Worm (Caenorhabditis elegans) whole organism, L4 larva: ENCODE results near the gene K08F9.3.

Experiments
- F10B5.3 ChIP-seq: sonication (generic microtip); optimal IDR thresholded peaks from 2 replicates; lab custom pipeline; 2016; ENCODE audit warnings: mild to moderate bottlenecking, missing genetic modification characterization, missing compliant biosample characterization
- F49E8.2 ChIP-seq: sonication (generic microtip); optimal IDR thresholded peaks from 2 replicates; lab custom pipeline; 2016; ENCODE audit warnings: missing compliant biosample characterization, mild to moderate bottlenecking, missing genetic modification characterization, borderline replicate concordance
- T26A8.4 ChIP-seq: fragments of 200-800 bp; sonication (Bioruptor generic); IDR thresholded peaks from 2 replicates; pipeline ENCODE4 v1.3.6; 2022; ENCODE audit warnings: missing genetic modification characterization, missing compliant biosample characterization
- Y105C5A.15 ChIP-seq: fragments of 200-800 bp; sonication (Bioruptor generic); IDR thresholded peaks from 2 replicates; pipeline ENCODE4 v1.3.6; 2022; ENCODE audit warnings: missing genetic modification characterization, missing compliant biosample characterization
- ama-1 ChIP-seq: fragments of 150-350 bp; optimal IDR thresholded peaks from 2 replicates; lab custom pipeline; 2014; ENCODE audit warnings: inconsistent platforms, mixed read lengths
- attf-4 ChIP-seq: sonication (generic microtip); optimal IDR thresholded peaks from 3 replicates; lab custom pipeline; 2017; ENCODE audit warnings: missing biosample characterization, missing genetic modification characterization
- ceh-32 ChIP-seq: sonication (generic microtip); optimal IDR thresholded peaks from 2 replicates; lab custom pipeline; 2016; ENCODE audit warnings: mild to moderate bottlenecking, missing genetic modification characterization, missing compliant biosample characterization; ENCODE audit not compliant: poor library complexity
- ceh-44 ChIP-seq: fragments of 200-800 bp; sonication (Bioruptor generic); IDR thresholded peaks from 2 replicates; pipeline ENCODE4 v1.3.6; 2022; ENCODE audit warnings: missing genetic modification reagents, missing genetic modification characterization, missing compliant biosample characterization
- ceh-62 ChIP-seq: sonication (generic microtip); optimal IDR thresholded peaks from 2 replicates; lab custom pipeline; 2017; ENCODE audit warnings: missing biosample characterization, missing genetic modification characterization
- cey-2 ChIP-seq: sonication (generic microtip); optimal IDR thresholded peaks from 3 replicates; lab custom pipeline; 2017; ENCODE audit warnings: missing genetic modification characterization, mild to moderate bottlenecking, missing compliant biosample characterization, antibody characterized with exemption, borderline replicate concordance; ENCODE audit not compliant: insufficient read depth
- daf-12 ChIP-seq: fragments of 150-350 bp; optimal IDR thresholded peaks from 2 replicates; lab custom pipeline; 2014; ENCODE audit warnings: missing biosample characterization, missing genetic modification reagents, missing genetic modification characterization
- daf-16 ChIP-seq, 3 experiments: sonication (generic microtip); optimal IDR thresholded peaks; 2 replicates each; lab custom pipeline; 2016 to 2017; ENCODE audit warnings: missing genetic modification characterization in 3 of 3, missing genetic modification reagents in 3 of 3, mild to moderate bottlenecking in 2 of 3, missing compliant biosample characterization in 2 of 3, missing biosample characterization in 1 of 3, moderate library complexity in 1 of 3
- dmd-6 ChIP-seq: fragments of 200-800 bp; sonication (Bioruptor generic); IDR thresholded peaks from 2 replicates; pipeline ENCODE4 v1.3.6; 2022; ENCODE audit warnings: missing genetic modification reagents, missing genetic modification characterization, missing compliant biosample characterization
- dmd-8 ChIP-seq: fragments of 200-800 bp; sonication (Bioruptor generic); IDR thresholded peaks from 2 replicates; pipeline ENCODE4 v1.3.6; 2022; ENCODE audit warnings: missing genetic modification characterization, missing compliant biosample characterization
- dmd-9 ChIP-seq: fragments of 200-800 bp; sonication (Bioruptor generic); IDR thresholded peaks from 2 replicates; pipeline ENCODE4 v1.3.6; 2022; ENCODE audit warnings: missing genetic modification reagents, missing genetic modification characterization, missing compliant biosample characterization
- fkh-10 ChIP-seq: fragments of 150-350 bp; optimal IDR thresholded peaks from 2 replicates; lab custom pipeline; 2014; ENCODE audit warnings: missing biosample characterization, missing genetic modification reagents, missing genetic modification characterization
- gei-8 ChIP-seq: fragments of 200-800 bp; sonication (Bioruptor generic); optimal IDR thresholded peaks from 2 replicates; lab custom pipeline; 2018; ENCODE audit warnings: mild to moderate bottlenecking, missing genetic modification characterization, missing compliant biosample characterization
- hif-1 ChIP-seq, 2 experiments: sonication (generic microtip); optimal IDR thresholded peaks; 2 replicates each; lab custom pipeline; 2016 to 2017; ENCODE audit warnings: missing compliant biosample characterization in 2 of 2, missing genetic modification characterization in 2 of 2, missing genetic modification reagents in 2 of 2, missing genotype in 2 of 2, mild to moderate bottlenecking in 1 of 2
- hlh-11 ChIP-seq: fragments of 200-800 bp; sonication (Bioruptor generic); optimal IDR thresholded peaks from 2 replicates; lab custom pipeline; 2018; ENCODE audit warnings: mild to moderate bottlenecking, missing genetic modification characterization, missing compliant biosample characterization
- hlh-30 ChIP-seq: sonication (generic microtip); optimal IDR thresholded peaks from 2 replicates; lab custom pipeline; 2017; ENCODE audit warnings: antibody characterized with exemption, mild to moderate bottlenecking, missing genetic modification characterization, missing compliant biosample characterization; ENCODE audit not compliant: insufficient read depth
- lim-7 ChIP-seq: fragments of 200-800 bp; sonication (Bioruptor generic); IDR thresholded peaks from 2 replicates; pipeline ENCODE4 v1.3.6; 2022; ENCODE audit warnings: missing genetic modification characterization, missing compliant biosample characterization
- lin-13 ChIP-seq: fragments of 150-350 bp; optimal IDR thresholded peaks from 2 replicates; lab custom pipeline; 2014; ENCODE audit warnings: missing biosample characterization, missing genetic modification reagents, missing genetic modification characterization
- mep-1 ChIP-seq: fragments of 150-350 bp; sonication (generic microtip); optimal IDR thresholded peaks from 3 replicates; lab custom pipeline; 2014; ENCODE audit warnings: missing biosample characterization, missing genetic modification characterization
- mes-2 ChIP-seq: sonication (generic microtip); optimal IDR thresholded peaks from 2 replicates; lab custom pipeline; 2016; ENCODE audit warnings: missing genotype, mild to moderate bottlenecking, missing genetic modification characterization, missing compliant biosample characterization; ENCODE audit not compliant: poor library complexity, severe bottlenecking
- mxl-3 ChIP-seq: fragments of 200-800 bp; sonication (Bioruptor generic); optimal IDR thresholded peaks from 2 replicates; lab custom pipeline; 2018; ENCODE audit warnings: mild to moderate bottlenecking, missing genetic modification characterization, missing compliant biosample characterization
- nhr-10 ChIP-seq: fragments of 150-350 bp; optimal IDR thresholded peaks from 2 replicates; lab custom pipeline; 2014; ENCODE audit warnings: missing biosample characterization, missing genetic modification characterization
- nhr-102 ChIP-seq: sonication (generic microtip); optimal IDR thresholded peaks from 2 replicates; lab custom pipeline; 2016; ENCODE audit warnings: mild to moderate bottlenecking, missing genetic modification characterization, moderate library complexity, missing compliant biosample characterization
- nhr-111 ChIP-seq: fragments of 200-800 bp; sonication (Bioruptor generic); optimal IDR thresholded peaks from 2 replicates; lab custom pipeline; 2018; ENCODE audit warnings: mild to moderate bottlenecking, missing genetic modification characterization, missing compliant biosample characterization
- nhr-25 ChIP-seq: sonication (generic microtip); optimal IDR thresholded peaks from 2 replicates; lab custom pipeline; 2017; ENCODE audit warnings: missing genetic modification characterization, mild to moderate bottlenecking, missing compliant biosample characterization, antibody characterized with exemption, moderate library complexity, borderline replicate concordance; ENCODE audit not compliant: insufficient read depth
- nhr-28 ChIP-seq: fragments of 150-350 bp; optimal IDR thresholded peaks from 2 replicates; lab custom pipeline; 2014; ENCODE audit warnings: missing biosample characterization, missing genetic modification characterization
- nhr-41 ChIP-seq: fragments of 200-800 bp; sonication (Bioruptor generic); IDR thresholded peaks from 2 replicates; pipeline ENCODE4 v1.3.6; 2022; ENCODE audit warnings: missing genetic modification reagents, missing genetic modification characterization, missing compliant biosample characterization
- nhr-48 ChIP-seq: sonication (generic microtip); optimal IDR thresholded peaks from 2 replicates; lab custom pipeline; 2016; ENCODE audit warnings: mild to moderate bottlenecking, missing genetic modification characterization, missing compliant biosample characterization
- nhr-76 ChIP-seq: fragments of 150-350 bp; optimal IDR thresholded peaks from 2 replicates; lab custom pipeline; 2014; ENCODE audit warnings: missing biosample characterization, missing genetic modification characterization
- nhr-77 ChIP-seq: fragments of 150-350 bp; optimal IDR thresholded peaks from 2 replicates; lab custom pipeline; 2014; ENCODE audit warnings: missing biosample characterization, missing genetic modification characterization
- rbr-2 ChIP-seq: sonication (generic microtip); optimal IDR thresholded peaks from 2 replicates; lab custom pipeline; 2016; ENCODE audit warnings: missing genotype, missing genetic modification characterization, missing compliant biosample characterization
- saeg-2 ChIP-seq: fragments of 200-800 bp; sonication (Bioruptor generic); IDR thresholded peaks from 2 replicates; pipeline ENCODE4 v1.3.6; 2022; ENCODE audit warnings: missing genetic modification reagents, missing genetic modification characterization, missing compliant biosample characterization
- sdz-12 ChIP-seq: fragments of 200-800 bp; sonication (Bioruptor generic); optimal IDR thresholded peaks from 2 replicates; lab custom pipeline; 2018; ENCODE audit warnings: mild to moderate bottlenecking, missing genetic modification characterization, missing compliant biosample characterization
- set-16 ChIP-seq: fragments of 200-800 bp; sonication (Bioruptor generic); IDR thresholded peaks from 2 replicates; pipeline ENCODE4 v1.3.6; 2022; ENCODE audit warnings: missing genetic modification reagents, missing genetic modification characterization, missing compliant biosample characterization
- snpc-1.2 ChIP-seq: fragments of 200-800 bp; sonication (Bioruptor generic); IDR thresholded peaks from 2 replicates; pipeline ENCODE4 v1.3.6; 2022; ENCODE audit warnings: missing genetic modification reagents, missing genetic modification characterization, missing compliant biosample characterization
- spr-1 ChIP-seq: sonication (generic microtip); optimal IDR thresholded peaks from 2 replicates; lab custom pipeline; 2016; ENCODE audit warnings: mild to moderate bottlenecking, missing genetic modification characterization, missing compliant biosample characterization
- spr-3 ChIP-seq: fragments of 200-800 bp; sonication (Bioruptor generic); optimal IDR thresholded peaks from 2 replicates; lab custom pipeline; 2018; ENCODE audit warnings: mild to moderate bottlenecking, missing genetic modification characterization, missing compliant biosample characterization
- unc-130 ChIP-seq: sonication (generic microtip); optimal IDR thresholded peaks from 2 replicates; lab custom pipeline; 2016; ENCODE audit warnings: missing genetic modification reagents, missing genetic modification characterization, missing compliant biosample characterization
- zfp-2 ChIP-seq: sonication (generic microtip); optimal IDR thresholded peaks from 2 replicates; lab custom pipeline; 2016; ENCODE audit warnings: mild to moderate bottlenecking, missing genetic modification characterization, missing compliant biosample characterization
- ztf-11 ChIP-seq: fragments of 150-350 bp; optimal IDR thresholded peaks from 2 replicates; lab custom pipeline; 2014; ENCODE audit warnings: missing biosample characterization, missing genetic modification characterization

K08F9.3 gene

ce11 chrV:15187083-15188057, 47.0 kb downstream of the K08F9.3 start, which contains the start of the genes cyn-7 and bath-36 (continued):
- TF ChIP-seq hif-1 (tag; optimal IDR thresholded peaks at IDR 0.05; lab: Kevin White, UChicago) (peak in 1 of 2 experiments; percentile 29), mes-2 (tag; lab: Kevin White, UChicago) (peak; percentile 75), nhr-77 (tag; lab: Kevin White, UChicago) (peak; percentile 60), spr-1 (peak; percentile 22), nhr-102 (tag; lab: Kevin White, UChicago) (peak; percentile 77), fkh-10 (GFP tag; lab: Kevin White, UChicago) (peak; percentile 37), mxl-3 (GFP tag; lab: Kevin White, UChicago) (peak; percentile 78), gei-8 (GFP tag; lab: Kevin White, UChicago) (no peak), nhr-10 (tag; lab: Kevin White, UChicago) (no peak), set-16 (GFP tag; lab: Robert Waterston, UW) (no peak), hlh-30 (tag; lab: Kevin White, UChicago) (peak; percentile 20), Y105C5A.15 (GFP tag; lab: Robert Waterston, UW) (no peak), rbr-2 (tag; lab: Kevin White, UChicago) (peak; percentile 69), nhr-25 (tag; lab: Kevin White, UChicago) (peak; percentile 33), F49E8.2 (tag; lab: Kevin White, UChicago) (no peak), lim-7 (GFP tag; lab: Robert Waterston, UW) (no peak), nhr-28 (tag; lab: Kevin White, UChicago) (peak; percentile 97)

- TF ChIP-seq daf-16 (GFP tag; optimal IDR thresholded peaks at IDR 0.05; lab: Kevin White, UChicago) (peak in 1 of 2 experiments; percentile 35), daf-16 (tag; optimal IDR thresholded peaks at IDR 0.05; lab: Kevin White, UChicago) (peak; percentile 65), ztf-11 (tag; lab: Kevin White, UChicago) (no peak), dmd-8 (no peak), nhr-77 (tag; lab: Kevin White, UChicago) (peak; percentile 82), nhr-41 (GFP tag; lab: Robert Waterston, UW) (no peak), lin-13 (GFP tag; lab: Kevin White, UChicago) (no peak), ceh-62 (tag; lab: Kevin White, UChicago) (no peak), hlh-30 (tag; lab: Kevin White, UChicago) (peak; percentile 79), ceh-44 (no peak), nhr-76 (tag; lab: Kevin White, UChicago) (no peak), spr-3 (GFP tag; lab: Kevin White, UChicago) (no peak), fkh-10 (GFP tag; lab: Kevin White, UChicago) (peak; percentile 81), attf-4 (no peak), spr-1 (no peak), nhr-111 (GFP tag; lab: Kevin White, UChicago) (no peak), nhr-48 (tag; lab: Kevin White, UChicago) (peak; percentile 9), cey-2 (no peak), dmd-9 (GFP tag; lab: Robert Waterston, UW) (peak; percentile 59; the same call in 1 of the 2 replicates), unc-130 (GFP tag; lab: Kevin White, UChicago) (peak; percentile 31), ama-1 (peak; percentile 2), ceh-32 (tag; lab: Kevin White, UChicago) (no peak), mes-2 (tag; lab: Kevin White, UChicago) (peak; percentile 92), dmd-6 (peak; percentile 66), F10B5.3 (tag; lab: Kevin White, UChicago) (no peak), sdz-12 (GFP tag; lab: Kevin White, UChicago) (no peak), hlh-11 (peak; percentile 73), daf-12 (tag; lab: Kevin White, UChicago) (no peak), nhr-25 (tag; lab: Kevin White, UChicago) (peak; percentile 28), saeg-2 (GFP tag; lab: Robert Waterston, UW) (no peak), T26A8.4 (GFP tag; lab: Robert Waterston, UW) (peak; percentile 68), snpc-1.2 (GFP tag; lab: Robert Waterston, UW) (peak; percentile 28; the same call in 1 of the 2 replicates), mep-1 (tag; lab: Kevin White, UChicago) (peak; percentile 86), zfp-2 (tag; lab: Kevin White, UChicago) (no peak)
Observed at ce11 chrV:15189567-15189966, 49.2 kb downstream of the K08F9.3 start, which contains the start of gene cyn-3. Gene cyn-3 (plus strand): TSS chrV:15189927.
